Fruit fly (Drosophila melanogaster) ovary, adult (tissue): ENCODE results near the gene bi.

ENCODE experiments used
- CG17801 ChIP-seq: fragments of 200-800 bp; optimal IDR thresholded peaks from 2 replicates; lab custom pipeline; 2019; ENCODE audit warnings: missing biosample characterization, mild to moderate bottlenecking, missing genetic modification characterization, moderate library complexity; ENCODE audit not compliant: partially characterized antibody

Gene bi

DNA sequence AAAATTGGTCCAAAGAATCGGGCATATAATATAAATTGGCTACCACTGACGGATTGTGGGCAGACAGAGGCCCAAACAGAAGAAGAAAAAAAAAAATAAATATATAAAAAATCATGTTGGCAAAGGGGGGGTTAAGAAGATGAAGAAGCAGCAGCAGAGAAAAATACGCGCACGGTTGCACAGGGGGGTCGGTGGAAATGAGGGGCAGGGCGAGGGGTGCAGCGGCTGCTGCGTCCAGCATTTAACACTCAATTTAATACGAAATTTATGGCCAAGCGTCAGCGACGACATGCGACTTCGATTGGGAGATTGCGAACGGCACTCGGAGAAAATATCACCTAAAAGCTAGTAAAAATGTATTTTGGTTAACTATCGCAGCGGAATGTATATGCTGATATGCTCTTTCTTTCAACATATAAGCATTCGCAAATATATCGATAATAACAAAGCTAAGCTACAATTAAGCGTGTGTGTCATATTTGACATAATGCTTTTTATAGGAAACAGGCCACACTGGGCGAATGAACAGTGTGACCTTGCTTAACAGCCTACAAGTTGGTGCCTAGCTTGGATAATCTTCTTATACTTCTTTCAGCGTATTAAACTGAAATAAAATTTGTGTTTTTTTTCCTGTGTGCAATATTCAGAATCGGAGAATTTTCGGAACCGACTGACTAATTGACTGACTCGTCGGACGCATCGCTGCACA, 80.7 kb downstream of the bi start:
- TF ChIP-seq CG17801: no peak

DNA sequence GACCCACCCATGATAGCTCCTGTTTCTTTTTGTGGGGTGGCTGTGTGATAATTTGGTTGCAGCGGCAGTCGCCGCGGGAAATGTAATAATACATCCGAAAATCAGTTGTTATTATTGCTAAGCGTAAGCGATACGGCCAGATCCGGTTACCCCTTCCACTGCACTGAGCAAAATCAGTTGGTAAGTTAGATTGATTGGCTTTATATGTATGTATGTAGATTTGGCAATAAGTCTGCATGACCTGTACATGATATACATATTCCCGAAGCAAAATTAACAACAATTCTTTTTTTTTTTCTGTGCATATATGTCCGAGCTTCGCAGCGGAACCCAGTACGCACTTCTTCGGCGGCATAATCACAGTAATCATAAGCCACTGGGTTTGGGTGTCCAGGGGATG, 85.6 kb downstream of the bi start:
- TF ChIP-seq CG17801: no peak

- TF ChIP-seq CG17801: no peak
Measured at dm6 chrX:4503542-4503941, 90.9 kb downstream of the bi start.

DNA sequence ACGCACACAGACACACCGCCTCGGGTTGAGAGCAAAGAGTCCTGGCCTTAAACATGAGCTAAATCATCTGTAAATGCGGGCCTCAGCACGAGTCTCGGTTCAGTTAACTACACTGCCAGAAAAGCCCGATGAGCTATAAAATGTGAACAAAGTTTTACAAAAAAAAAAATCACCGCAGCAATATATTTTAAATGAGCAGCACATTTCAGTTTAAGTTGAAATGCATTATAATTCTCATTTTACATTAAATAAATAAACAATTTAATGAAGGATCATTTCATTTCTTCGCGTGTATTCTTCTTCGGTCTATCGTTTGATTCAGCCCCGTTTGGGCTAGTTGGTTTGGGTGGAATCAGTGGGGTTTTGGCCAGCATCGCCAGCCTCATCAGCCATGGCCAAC, 92.7 kb downstream of the bi start:
- TF ChIP-seq CG17801: no peak

DNA sequence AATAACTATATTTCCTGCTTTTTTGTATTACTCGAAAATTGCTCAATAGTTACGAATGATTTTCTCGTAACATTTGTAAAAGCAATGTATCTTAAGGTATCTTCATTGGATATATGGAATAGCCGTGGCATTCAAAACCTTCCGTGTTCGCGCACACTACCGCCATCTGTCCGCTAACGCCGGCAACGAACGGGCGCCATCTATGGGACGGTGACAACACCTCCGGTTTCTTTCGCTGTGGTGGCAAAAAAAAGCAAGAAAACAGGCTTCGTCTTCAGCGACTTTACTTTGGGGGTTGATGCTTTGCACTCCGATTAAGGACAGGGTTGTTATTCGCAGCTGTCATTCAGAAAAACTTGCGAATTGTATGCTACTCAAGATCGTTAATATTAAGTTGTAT, 94.5 kb downstream of the bi start:
- no peak for TF ChIP-seq CG17801

DNA sequence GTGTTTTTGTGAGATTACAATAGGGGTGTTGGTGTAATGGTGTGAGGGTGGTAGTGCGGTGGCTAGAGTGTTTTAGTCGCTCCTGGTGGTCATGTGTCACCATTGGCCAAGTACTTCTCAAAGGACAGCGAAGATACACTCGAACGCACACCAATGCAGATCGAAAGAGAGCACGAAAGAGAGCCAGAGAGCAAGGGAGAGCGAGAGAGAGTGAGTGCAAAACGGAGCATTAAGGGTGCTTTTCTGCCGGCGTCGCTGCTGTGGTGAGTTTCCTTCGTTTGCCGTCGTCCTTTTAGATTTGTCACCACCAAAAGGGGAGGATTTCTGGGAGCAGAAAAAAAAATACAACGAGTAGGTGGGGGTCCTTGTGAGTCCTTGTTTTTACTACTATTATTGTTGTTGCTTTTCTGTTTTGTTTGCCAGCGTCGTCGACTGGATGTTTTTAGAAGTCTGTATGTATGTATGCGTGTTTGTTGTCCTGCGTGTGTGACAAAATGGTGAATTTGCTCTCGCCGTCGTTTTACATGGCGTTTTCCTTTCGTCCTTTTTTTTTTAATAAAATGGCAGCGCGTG, 95.5 kb downstream of the bi start:
- TF ChIP-seq CG17801: no peak

dm6 chrX:4511575-4511974, 98.9 kb downstream of the bi start:
- TF ChIP-seq CG17801: no peak

DNA sequence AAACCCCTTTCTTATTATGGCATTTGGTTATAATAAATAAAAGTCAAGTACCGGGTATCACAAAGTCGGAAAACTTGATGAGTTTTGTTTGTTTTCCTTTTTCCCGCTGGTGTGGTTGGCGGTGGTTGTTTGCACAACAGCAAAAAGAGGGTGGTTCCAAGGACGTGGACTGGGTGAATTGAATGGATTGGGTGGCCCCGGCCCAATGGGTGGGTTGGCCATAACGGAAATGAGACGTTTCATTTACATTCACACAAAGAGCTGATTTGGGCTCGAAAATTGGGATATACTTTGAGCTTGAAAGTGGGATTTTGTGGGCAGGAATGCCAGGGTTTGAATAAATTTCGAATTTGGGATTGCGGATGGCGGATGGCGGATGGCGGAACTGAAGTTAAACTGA, 108.2 kb downstream of the bi start:
- TF ChIP-seq CG17801: no peak

DNA sequence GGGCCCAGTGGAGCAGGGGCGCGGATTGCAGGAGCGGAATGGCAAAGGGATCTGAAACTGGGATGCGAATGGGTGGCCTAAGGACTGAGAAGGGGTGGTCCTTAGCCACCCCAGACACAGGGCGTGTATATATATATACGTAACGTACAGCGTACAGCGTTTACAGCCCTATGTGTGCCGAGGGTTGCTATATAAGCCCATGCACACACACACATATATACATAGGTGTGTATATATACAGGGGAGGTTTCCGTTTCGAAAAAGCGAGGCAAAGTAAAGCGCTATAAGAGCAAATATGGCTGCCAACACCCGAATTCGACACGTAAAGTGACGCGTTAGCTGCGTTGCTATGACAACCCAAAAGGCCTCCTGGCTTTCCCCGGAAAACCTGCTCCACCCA, 114.1 kb downstream of the bi start:
- TF ChIP-seq CG17801: no peak

DNA sequence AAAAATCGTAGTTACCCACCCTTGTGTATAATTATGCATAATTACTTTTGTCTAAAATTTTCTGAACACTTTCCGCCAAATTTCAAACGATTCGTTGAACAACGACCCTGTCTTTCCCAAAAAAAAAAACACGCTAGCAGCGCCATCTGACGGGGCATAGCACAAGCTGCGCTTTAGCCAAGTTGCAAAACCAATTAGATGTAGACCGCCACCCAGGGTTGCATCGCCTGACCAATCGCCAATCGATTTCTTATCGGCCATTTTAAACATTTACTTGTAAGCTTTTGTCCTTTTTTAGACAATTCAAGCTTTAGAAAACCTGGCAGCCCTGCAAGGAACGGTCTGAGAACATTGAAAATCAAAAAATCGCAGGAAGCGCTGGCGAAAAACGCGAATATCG, 117.3 kb downstream of the bi start, which contains the start of gene CG3556:
Gene CG3556, plus strand, starts transcription at position 323 of the 400 bp plus-strand sequence.
- TF ChIP-seq CG17801: no peak

DNA sequence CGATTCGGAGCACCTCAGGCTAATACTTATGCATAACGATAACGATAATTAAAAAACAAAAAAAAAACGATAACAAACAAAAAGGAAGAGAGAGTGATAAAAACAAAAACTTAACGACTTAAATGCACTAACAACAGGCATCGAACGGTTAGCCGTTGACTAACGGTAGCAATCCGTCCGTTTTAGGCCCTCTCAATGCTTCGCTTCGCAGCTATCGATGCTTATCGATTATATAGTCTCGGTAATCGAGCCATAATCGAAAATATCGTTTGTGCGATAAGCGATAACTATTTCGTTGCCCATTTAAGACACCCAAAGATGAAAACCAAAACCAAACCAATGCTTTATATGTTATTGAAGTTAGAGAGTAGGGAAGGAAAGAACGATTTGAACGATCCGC, 121.3 kb downstream of the bi start:
- no peak for TF ChIP-seq CG17801
